Fruit fly (Drosophila melanogaster): Measurements from ENCODE around the gene CG15824.

The CG15824 gene

dm6 chr2L:857897-858517 is 26.9 kb downstream of the CG15824 start (continued):
- TF ChIP-seq CG2889 (GFP tag; IDR thresholded peaks at IDR 0.05) (0 out of 3 replicates have a peak, but pooled peaks have one; percentile 30), Fer3 (tag; optimal IDR thresholded peaks at IDR 0.05) (peak; percentile 27), CG8388 (GFP tag; optimal IDR thresholded peaks at IDR 0.05) (peak; percentile 33), CG11695 (GFP tag; IDR thresholded peaks at IDR 0.05) (peak; percentile 68; the same call in 2 of the 3 replicates), abd-A (tag; optimal IDR thresholded peaks at IDR 0.05) (no peak), jigr1 (GFP tag; IDR thresholded peaks at IDR 0.05) (no peak), aop (GFP tag; IDR thresholded peaks at IDR 0.05) (no peak), CG33213 (GFP tag; optimal IDR thresholded peaks at IDR 0.05) (peak; percentile 4), Taf1 (GFP tag; IDR thresholded peaks at IDR 0.05) (no peak), Bteb2 (GFP tag; optimal IDR thresholded peaks at IDR 0.05) (no peak), Nf-YA (GFP tag; IDR thresholded peaks at IDR 0.05) (0 out of 2 replicates have a peak, but pooled peaks have one; percentile 22), CG4282 (GFP tag; optimal IDR thresholded peaks at IDR 0.05) (no peak), dpn (GFP tag; optimal IDR thresholded peaks at IDR 0.05) (peak; percentile 30 to 39), croc (GFP tag; conservative IDR thresholded peaks at IDR 0.05) (peak; percentile 25; the same call in 1 of the 3 replicates), hth (optimal IDR thresholded peaks at IDR 0.05) (no peak), prd (optimal IDR thresholded peaks at IDR 0.05) (no peak), prd (GFP tag; IDR thresholded peaks at IDR 0.05) (peak; percentile 60; the same call in 2 of the 3 replicates), CG6791 (GFP tag; IDR thresholded peaks at IDR 0.05; ENCODE audit: partially characterized antibody) (no peak), Opbp (GFP tag; IDR thresholded peaks at IDR 0.05; ENCODE audit: partially characterized antibody) (no peak), Hr39 (optimal IDR thresholded peaks at IDR 0.05) (no peak), CG10147 (GFP tag; optimal IDR thresholded peaks at IDR 0.05) (no peak), CG13424 (tag; optimal IDR thresholded peaks at IDR 0.05) (peak; percentile 53), CG5953 (GFP tag; IDR thresholded peaks at IDR 0.05) (peak; percentile 72), grau (tag; optimal IDR thresholded peaks at IDR 0.05) (peak; percentile 45), CG14710 (tag; optimal IDR thresholded peaks at IDR 0.05) (peak; percentile 10), pum (GFP tag; optimal IDR thresholded peaks at IDR 0.05) (no peak), gcm (GFP tag; optimal IDR thresholded peaks at IDR 0.05) (peak; percentile 29), Chrac-16 (GFP tag; optimal IDR thresholded peaks at IDR 0.05) (peak; percentile 31), CG8944 (GFP tag; optimal IDR thresholded peaks at IDR 0.05) (peak; percentile 37), E2f2 (GFP tag; IDR thresholded peaks at IDR 0.05) (peak; percentile 47; the same call in 1 of the 2 replicates), CG11398 (GFP tag; optimal IDR thresholded peaks at IDR 0.05) (peak; percentile 9), Tbp (GFP tag; optimal IDR thresholded peaks at IDR 0.05) (no peak), Adf1 (GFP tag; IDR thresholded peaks at IDR 0.05) (no peak), CG32767 (GFP tag; IDR thresholded peaks at IDR 0.05) (peak; percentile 46; the same call in 1 of the 2 replicates), CG5245 (GFP tag; optimal IDR thresholded peaks at IDR 0.05) (no peak), jing (GFP tag; optimal IDR thresholded peaks at IDR 0.05) (peak; percentile 12), CG10267 (tag; optimal IDR thresholded peaks at IDR 0.05) (peak; percentile 41), exex (tag; optimal IDR thresholded peaks at IDR 0.05) (peak; percentile 43), CG14860 (GFP tag; IDR thresholded peaks at IDR 0.05; ENCODE audit: partially characterized antibody) (no peak), Pdp1 (GFP tag; optimal IDR thresholded peaks at IDR 0.05) (peak; percentile 56 to 57), kay (GFP tag; optimal IDR thresholded peaks at IDR 0.05) (peak; percentile 13), CG18011 (GFP tag; optimal IDR thresholded peaks at IDR 0.05) (peak; percentile 18), Lpt (GFP tag; optimal IDR thresholded peaks at IDR 0.05) (no peak), ems (GFP tag; optimal IDR thresholded peaks at IDR 0.05) (peak; percentile 15), btn (GFP tag; optimal IDR thresholded peaks at IDR 0.05) (peak; percentile 4), CG8765 (GFP tag; IDR thresholded peaks at IDR 0.05) (no peak), zfh2 (GFP tag; optimal IDR thresholded peaks at IDR 0.05) (no peak), CG14050 (GFP tag; IDR thresholded peaks at IDR 0.05) (no peak), Doc3 (GFP tag; IDR thresholded peaks at IDR 0.05; ENCODE audit: partially characterized antibody) (no peak), NK7.1 (GFP tag; optimal IDR thresholded peaks at IDR 0.05) (peak; percentile 8), CG18476 (GFP tag; optimal IDR thresholded peaks at IDR 0.05) (no peak)
